Worm (Caenorhabditis elegans) whole organism, L3 larva: Measurements from ENCODE around the gene nlp-58.

Experiments
- ZK546.5 ChIP-seq: sonication (generic microtip); optimal IDR thresholded peaks from 2 replicates; lab custom pipeline; 2017; ENCODE audit warnings: missing biosample characterization, missing genetic modification characterization
- ama-1 ChIP-seq: fragments of 150-350 bp; optimal IDR thresholded peaks from 2 replicates; lab custom pipeline; 2018
- ceh-16 ChIP-seq: sonication (generic microtip); optimal IDR thresholded peaks from 2 replicates; lab custom pipeline; 2017; ENCODE audit warnings: missing biosample characterization, missing genetic modification characterization
- ceh-28 ChIP-seq: fragments of 150-350 bp; optimal IDR thresholded peaks from 2 replicates; lab custom pipeline; 2014; ENCODE audit warnings: missing biosample characterization, missing genetic modification reagents, missing genetic modification characterization
- ceh-82 ChIP-seq: fragments of 150-350 bp; optimal IDR thresholded peaks from 2 replicates; lab custom pipeline; 2014; ENCODE audit warnings: missing biosample characterization, missing genetic modification characterization
- ceh-9 ChIP-seq: sonication (generic microtip); optimal IDR thresholded peaks from 2 replicates; lab custom pipeline; 2018; ENCODE audit warnings: missing biosample characterization, missing genetic modification characterization
- daf-12 ChIP-seq: fragments of 150-350 bp; optimal IDR thresholded peaks from 2 replicates; lab custom pipeline; 2014; ENCODE audit warnings: missing biosample characterization, missing genetic modification reagents, missing genetic modification characterization
- elt-1 ChIP-seq: fragments of 150-350 bp; optimal IDR thresholded peaks from 2 replicates; lab custom pipeline; 2014; ENCODE audit warnings: missing biosample characterization, missing genetic modification characterization
- elt-3 ChIP-seq, 3 experiments: fragments of 150-350 bp in 1 of 3; sonication (generic microtip) in 2 of 3; optimal IDR thresholded peaks; 2 replicates in 2 of 3; 4 replicates in 1 of 3; lab custom pipeline; 2014 to 2017; ENCODE audit warnings: missing biosample characterization in 3 of 3, missing genetic modification characterization in 3 of 3
- eor-1 ChIP-seq, 2 experiments: fragments of 150-350 bp; optimal IDR thresholded peaks; 2 replicates each; lab custom pipeline; 2014 to 2018; ENCODE audit warnings: missing biosample characterization in 2 of 2, missing genetic modification characterization in 2 of 2
- fkh-10 ChIP-seq: sonication (generic microtip); optimal IDR thresholded peaks from 2 replicates; lab custom pipeline; 2017; ENCODE audit warnings: missing biosample characterization, missing genetic modification reagents, missing genetic modification characterization
- fkh-2 ChIP-seq: fragments of 150-350 bp; optimal IDR thresholded peaks from 2 replicates; lab custom pipeline; 2014; ENCODE audit warnings: missing biosample characterization, missing genetic modification reagents, missing genetic modification characterization
- hmg-11 ChIP-seq: sonication (generic microtip); optimal IDR thresholded peaks from 2 replicates; lab custom pipeline; 2016; ENCODE audit warnings: missing genetic modification characterization, missing compliant biosample characterization
- lin-39 ChIP-seq: fragments of 150-350 bp; optimal IDR thresholded peaks from 2 replicates; lab custom pipeline; 2018; ENCODE audit warnings: missing biosample characterization, missing genetic modification reagents, missing genetic modification characterization
- lsy-12 ChIP-seq: sonication (generic microtip); optimal IDR thresholded peaks from 2 replicates; lab custom pipeline; 2016; ENCODE audit warnings: mild to moderate bottlenecking, missing genetic modification characterization, missing compliant biosample characterization
- mdl-1 ChIP-seq: fragments of 150-350 bp; optimal IDR thresholded peaks from 2 replicates; lab custom pipeline; 2014; ENCODE audit warnings: missing biosample characterization, missing genetic modification characterization
- nfya-1 ChIP-seq: sonication (generic microtip); optimal IDR thresholded peaks from 2 replicates; lab custom pipeline; 2017; ENCODE audit warnings: missing genetic modification characterization, mild to moderate bottlenecking, missing compliant biosample characterization, antibody characterized with exemption, moderate library complexity; ENCODE audit not compliant: insufficient read depth
- nhr-12 ChIP-seq: fragments of 150-350 bp; optimal IDR thresholded peaks from 2 replicates; lab custom pipeline; 2014; ENCODE audit warnings: missing biosample characterization, missing genetic modification characterization
- nhr-23 ChIP-seq: fragments of 150-350 bp; optimal IDR thresholded peaks from 2 replicates; lab custom pipeline; 2014; ENCODE audit warnings: missing biosample characterization, missing genetic modification reagents, missing genetic modification characterization
- nhr-237 ChIP-seq: fragments of 150-350 bp; optimal IDR thresholded peaks from 2 replicates; lab custom pipeline; 2014; ENCODE audit warnings: missing biosample characterization, missing genetic modification characterization
- nhr-28 ChIP-seq: fragments of 150-350 bp; optimal IDR thresholded peaks from 2 replicates; lab custom pipeline; 2014; ENCODE audit warnings: missing biosample characterization, missing genetic modification characterization
- nhr-43 ChIP-seq: sonication (generic microtip); optimal IDR thresholded peaks from 2 replicates; lab custom pipeline; 2016; ENCODE audit warnings: mild to moderate bottlenecking, missing genetic modification characterization, missing compliant biosample characterization; ENCODE audit not compliant: poor library complexity, severe bottlenecking
- pha-4 ChIP-seq: fragments of 150-350 bp; optimal IDR thresholded peaks from 2 replicates; lab custom pipeline; 2014; ENCODE audit warnings: missing biosample characterization, missing genetic modification reagents, missing genetic modification characterization
- pqm-1 ChIP-seq: fragments of 150-350 bp; optimal IDR thresholded peaks from 2 replicates; lab custom pipeline; 2017; ENCODE audit warnings: missing biosample characterization, missing genetic modification characterization, inconsistent platforms
- sea-2 ChIP-seq: fragments of 150-350 bp; sonication (generic microtip); optimal IDR thresholded peaks from 4 replicates; lab custom pipeline; 2014; ENCODE audit warnings: missing biosample characterization, missing genetic modification reagents, missing genetic modification characterization
- skn-1 ChIP-seq: fragments of 150-350 bp; optimal IDR thresholded peaks from 2 replicates; lab custom pipeline; 2014; ENCODE audit warnings: missing biosample characterization, missing genetic modification characterization
- snpc-4 ChIP-seq: fragments of 150-350 bp; optimal IDR thresholded peaks from 2 replicates; lab custom pipeline; 2014; ENCODE audit warnings: missing biosample characterization, missing genetic modification characterization
- tbx-2 ChIP-seq: sonication (generic microtip); optimal IDR thresholded peaks from 2 replicates; lab custom pipeline; 2016; ENCODE audit warnings: mild to moderate bottlenecking, missing genetic modification characterization, missing compliant biosample characterization
- unc-39 ChIP-seq: sonication (generic microtip); optimal IDR thresholded peaks from 4 replicates; lab custom pipeline; 2017; ENCODE audit warnings: missing biosample characterization, missing genetic modification characterization
- zag-1 ChIP-seq: fragments of 150-350 bp; optimal IDR thresholded peaks from 2 replicates; lab custom pipeline; 2014; ENCODE audit warnings: missing biosample characterization, missing genetic modification characterization
- ztf-11 ChIP-seq: fragments of 150-350 bp; optimal IDR thresholded peaks from 2 replicates; lab custom pipeline; 2014; ENCODE audit warnings: missing biosample characterization, missing genetic modification characterization
- ztf-4 ChIP-seq: fragments of 150-350 bp; optimal IDR thresholded peaks from 2 replicates; lab custom pipeline; 2014; ENCODE audit warnings: missing biosample characterization, missing genetic modification characterization

nlp-58 gene

DNA sequence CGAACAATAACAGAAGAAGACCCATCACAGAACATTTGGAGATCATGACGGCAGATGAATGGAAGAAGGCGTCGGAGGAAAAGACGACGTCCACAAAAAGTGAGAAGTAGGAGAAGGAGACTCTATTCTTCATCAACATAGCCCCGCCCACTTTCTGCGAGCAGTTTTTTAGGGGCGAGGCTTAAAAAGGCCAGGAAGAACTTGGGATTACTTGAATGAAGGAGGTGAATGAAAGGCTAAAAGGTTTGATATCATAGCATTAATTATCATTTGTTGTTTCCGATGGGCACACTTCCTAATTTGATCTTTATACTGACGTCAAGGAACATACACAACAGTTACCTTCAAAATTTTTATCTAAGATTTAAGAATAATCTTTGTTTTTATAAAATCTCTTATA, at the start of gene nlp-58:
TSS of gene nlp-58 (minus strand) at position 101 of the 400 bp plus-strand sequence.
- TF ChIP-seq eor-1 (tag; optimal IDR thresholded peaks at IDR 0.05; lab: Kevin White, UChicago) (no peak), tbx-2 (tag; lab: Kevin White, UChicago) (no peak), pqm-1 (no peak), nhr-28 (no peak), snpc-4 (tag; lab: Kevin White, UChicago) (no peak), ceh-9 (tag; lab: Kevin White, UChicago) (no peak), ama-1 (lab: Kevin White, UChicago) (no peak), ceh-82 (tag; lab: Kevin White, UChicago) (no peak), unc-39 (tag; lab: Kevin White, UChicago) (no peak), hmg-11 (tag; lab: Kevin White, UChicago) (no peak), ceh-16 (tag; lab: Kevin White, UChicago) (no peak), lsy-12 (tag; lab: Kevin White, UChicago) (no peak), lin-39 (no peak), nhr-12 (tag; lab: Kevin White, UChicago) (no peak), fkh-2 (no peak), nhr-23 (tag; lab: Kevin White, UChicago) (no peak), daf-12 (no peak), ztf-4 (tag; lab: Kevin White, UChicago) (no peak), elt-1 (no peak)
- TF ChIP-seq, all 47 proteins: peak for 0

DNA sequence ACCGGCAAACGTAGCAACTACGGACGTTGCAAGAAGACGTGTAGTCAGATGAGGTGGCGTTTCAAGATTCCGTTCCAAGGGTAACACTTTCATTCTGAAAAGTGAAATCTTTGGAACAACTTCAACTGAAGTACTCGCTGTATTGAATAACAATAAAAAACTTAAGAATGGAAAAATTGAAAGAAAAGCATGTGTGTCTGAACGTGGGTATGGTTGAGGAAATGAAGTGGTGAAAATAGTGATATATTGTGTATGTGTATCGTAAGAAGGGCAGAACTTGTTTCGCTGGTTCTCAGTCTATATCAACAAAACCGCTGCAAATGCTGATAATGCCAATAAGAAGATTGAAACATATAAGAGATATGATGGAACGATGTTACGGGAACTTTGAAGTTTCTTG, 47.1 kb upstream of the nlp-58 start, which contains the start of gene K08H10.6:
TSS of gene K08H10.6 (minus strand) at position 101 of the 400 bp plus-strand sequence.
- TF ChIP-seq ztf-4 (tag; lab: Kevin White, UChicago) (no peak), nhr-237 (tag; lab: Kevin White, UChicago) (no peak), ceh-82 (tag; lab: Kevin White, UChicago) (no peak), ztf-11 (no peak), ceh-28 (tag; lab: Kevin White, UChicago) (no peak), sea-2 (GFP tag; lab: Kevin White, UChicago) (no peak), ceh-16 (tag; lab: Kevin White, UChicago) (no peak), skn-1 (tag; lab: Kevin White, UChicago) (no peak), fkh-10 (GFP tag; lab: Kevin White, UChicago) (no peak), elt-3 (tag; optimal IDR thresholded peaks at IDR 0.05; lab: Kevin White, UChicago) (no peak)

DNA sequence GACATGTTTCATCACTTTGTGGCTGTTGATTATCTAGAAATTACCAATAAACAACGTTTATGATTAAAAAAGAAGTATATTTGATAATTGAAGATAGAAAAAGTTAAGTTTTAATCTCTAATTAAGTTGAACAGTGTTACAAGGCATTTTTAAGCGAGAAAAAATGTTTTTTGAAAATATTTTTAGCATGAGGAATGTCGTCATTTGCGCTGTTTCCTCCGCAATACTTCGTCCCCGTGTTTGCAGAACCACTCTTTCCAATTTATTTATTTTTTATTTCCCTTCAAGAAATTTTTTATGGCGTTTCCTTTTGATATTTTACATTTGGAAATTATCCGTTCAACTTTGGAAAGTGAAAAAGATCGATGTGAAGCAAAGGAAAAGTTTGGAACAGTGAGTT, 42.9 kb upstream of the nlp-58 start, which contains the start of the genes rde-1 and trpp-6:
TSS of gene rde-1 (minus strand) at position 33 of the 400 bp plus-strand sequence.
TSS of gene trpp-6 (plus strand) at position 286 of the 400 bp plus-strand sequence.
- TF ChIP-seq eor-1 (tag; optimal IDR thresholded peaks at IDR 0.05; lab: Kevin White, UChicago): no peak
- no peak for TF ChIP-seq pha-4 (tag; lab: Kevin White, UChicago)
- TF ChIP-seq mdl-1: no peak
- TF ChIP-seq tbx-2 (tag; lab: Kevin White, UChicago): no peak
- TF ChIP-seq nfya-1 (tag; lab: Kevin White, UChicago): peak; percentile 23
- TF ChIP-seq hmg-11 (tag; lab: Kevin White, UChicago): peak; percentile 37
- TF ChIP-seq ZK546.5 (tag; lab: Kevin White, UChicago): no peak
- TF ChIP-seq fkh-2: no peak

DNA sequence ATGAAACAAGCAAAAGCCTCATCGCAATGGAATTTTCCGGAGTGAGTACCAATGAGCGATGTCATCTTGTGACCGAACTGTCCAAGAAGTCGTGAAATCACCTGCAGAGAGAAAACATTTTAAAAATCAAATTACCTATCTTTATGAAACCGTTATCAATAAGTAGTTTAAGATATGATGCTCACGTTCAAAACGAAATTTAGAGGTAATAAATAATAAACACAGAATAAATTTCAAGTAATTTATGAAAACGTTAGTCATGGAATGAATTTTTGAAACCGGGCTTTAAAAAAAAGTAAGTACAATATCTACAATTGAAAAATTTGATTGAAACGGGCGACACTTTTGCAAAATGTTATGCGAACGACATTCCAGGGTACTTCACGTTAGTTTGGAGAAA, 38.9 kb upstream of the nlp-58 start, which contains the start of gene C27H6.8:
TSS of gene C27H6.8 (minus strand) at position 101 of the 400 bp plus-strand sequence.
- no peak for TF ChIP-seq nhr-43 (tag; lab: Kevin White, UChicago)

DNA sequence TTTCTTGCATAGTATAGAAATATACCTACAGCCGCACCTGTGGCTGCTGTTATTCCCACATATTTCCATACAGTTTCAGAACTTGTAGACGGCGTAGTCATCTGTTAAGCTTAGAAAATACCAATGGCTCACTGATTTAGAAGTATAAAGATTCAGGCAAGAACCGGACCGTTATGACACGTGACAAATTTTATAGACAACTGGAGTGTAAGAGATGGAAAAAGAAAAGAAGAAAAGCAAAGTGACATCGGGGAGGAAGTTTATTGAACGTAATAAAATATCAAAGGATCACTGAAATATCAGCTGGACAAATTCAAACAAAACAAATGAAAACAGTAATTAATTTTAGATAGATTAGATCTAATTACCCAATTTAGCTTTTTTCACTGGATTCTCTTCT, 37.4 kb upstream of the nlp-58 start, which contains the start of gene rmd-2:
TSS of gene rmd-2 (minus strand) at position 101 of the 400 bp plus-strand sequence.
- TF ChIP-seq fkh-10 (GFP tag; lab: Kevin White, UChicago) (no peak), nhr-23 (tag; lab: Kevin White, UChicago) (no peak), eor-1 (tag; optimal IDR thresholded peaks at IDR 0.05; lab: Kevin White, UChicago) (no peak), zag-1 (tag; lab: Kevin White, UChicago) (no peak), lsy-12 (tag; lab: Kevin White, UChicago) (no peak)
